Fruit fly (Drosophila melanogaster) whole organism, embryonic: ENCODE measurements around the gene Takl2.

Experiments
- Atf-2 ChIP-seq: fragments of 200-800 bp; sonication (Bioruptor generic); optimal IDR thresholded peaks from 2 replicates; lab custom pipeline; 2016; ENCODE audit warnings: missing biosample characterization, missing genetic modification characterization
- Bdp1 ChIP-seq: fragments of 200-800 bp; sonication (Bioruptor generic); optimal IDR thresholded peaks from 3 replicates; lab custom pipeline; 2016; ENCODE audit warnings: missing biosample characterization, missing genetic modification characterization
- C15 ChIP-seq: fragments of 200-800 bp; sonication (Bioruptor generic); IDR thresholded peaks from 3 replicates; pipeline ENCODE4 v1.3.6; 2022; ENCODE audit warnings: missing biosample characterization, missing genetic modification characterization
- CG10654 ChIP-seq: fragments of 200-800 bp; sonication (Bioruptor generic); optimal IDR thresholded peaks from 2 replicates; lab custom pipeline; 2016; ENCODE audit warnings: missing biosample characterization, missing genetic modification characterization
- CG11695 ChIP-seq: fragments of 200-800 bp; sonication (Bioruptor generic); IDR thresholded peaks from 3 replicates; pipeline ENCODE4 v1.3.6; 2022; ENCODE audit warnings: missing biosample characterization, missing genetic modification characterization
- CG12659 ChIP-seq: fragments of 200-800 bp; sonication (Bioruptor generic); optimal IDR thresholded peaks from 3 replicates; lab custom pipeline; 2017; ENCODE audit warnings: mild to moderate bottlenecking, missing biosample characterization, missing genetic modification reagents, missing genetic modification characterization
- CG13123 ChIP-seq: fragments of 200-800 bp; sonication (Bioruptor generic); optimal IDR thresholded peaks from 2 replicates; lab custom pipeline; 2016; ENCODE audit warnings: missing biosample characterization, missing genetic modification characterization
- CG17328 ChIP-seq: fragments of 200-800 bp; sonication (Bioruptor generic); IDR thresholded peaks from 2 replicates; pipeline ENCODE4 v1.3.6; 2022; ENCODE audit warnings: missing biosample characterization, missing genetic modification characterization
- CG17361 ChIP-seq: fragments of 200-800 bp; sonication (Bioruptor generic); IDR thresholded peaks from 3 replicates; pipeline ENCODE4 v1.3.6; 2022; ENCODE audit warnings: missing biosample characterization, missing genetic modification characterization
- CG18764 ChIP-seq: fragments of 200-800 bp; sonication (Bioruptor generic); optimal IDR thresholded peaks from 3 replicates; lab custom pipeline; 2016; ENCODE audit warnings: missing biosample characterization, missing genetic modification characterization
- CG33557 ChIP-seq: fragments of 200-800 bp; sonication (Bioruptor generic); optimal IDR thresholded peaks from 2 replicates; lab custom pipeline; 2019; ENCODE audit warnings: missing biosample characterization, mild to moderate bottlenecking, missing genetic modification characterization, moderate library complexity
- CG8290 ChIP-seq, 3 experiments: fragments of 200-800 bp; sonication (Bioruptor generic); optimal IDR thresholded peaks; 2 replicates each; lab custom pipeline; 2016 to 2019; ENCODE audit warnings: missing biosample characterization in 3 of 3, missing genetic modification characterization in 3 of 3, mild to moderate bottlenecking in 2 of 3, moderate library complexity in 1 of 3
- CG9437 ChIP-seq: fragments of 200-800 bp; sonication (Bioruptor generic); optimal IDR thresholded peaks from 2 replicates; lab custom pipeline; 2018; ENCODE audit warnings: missing biosample characterization, mild to moderate bottlenecking, missing genetic modification characterization
- CG9932 ChIP-seq: fragments of 200-800 bp; sonication (Bioruptor generic); IDR thresholded peaks from 2 replicates; pipeline ENCODE4 v1.3.6; 2022; ENCODE audit warnings: missing biosample characterization, missing genetic modification characterization
- CoRest ChIP-seq: fragments of 200-800 bp; sonication (Bioruptor generic); optimal IDR thresholded peaks from 3 replicates; lab custom pipeline; 2018; ENCODE audit warnings: missing biosample characterization, mild to moderate bottlenecking, missing genetic modification characterization, moderate library complexity
- Deaf1 ChIP-seq: fragments of 200-800 bp; optimal IDR thresholded peaks from 3 replicates; lab custom pipeline; 2019; ENCODE audit warnings: missing biosample characterization, mild to moderate bottlenecking, missing genetic modification characterization, moderate library complexity
- Doc2 ChIP-seq: fragments of 200-800 bp; sonication (Bioruptor generic); IDR thresholded peaks from 2 replicates; pipeline ENCODE4 v1.3.6; 2022; ENCODE audit warnings: missing biosample characterization, missing genetic modification characterization
- Dref ChIP-seq: fragments of 200-800 bp; sonication (Bioruptor generic); IDR thresholded peaks from 2 replicates; pipeline ENCODE4 v1.3.6; 2022; ENCODE audit warnings: missing biosample characterization, missing genetic modification characterization
- Ets65A ChIP-seq: fragments of 200-800 bp; sonication (Bioruptor generic); peaks from one replicate; lab custom pipeline; 2016; ENCODE audit warnings: missing biosample characterization, missing genetic modification characterization
- Opbp ChIP-seq: fragments of 200-800 bp; sonication (Bioruptor generic); IDR thresholded peaks from 3 replicates; pipeline ENCODE4 v1.3.6; 2022; ENCODE audit warnings: missing biosample characterization, missing genetic modification characterization; ENCODE audit not compliant: partially characterized antibody
- ap ChIP-seq: fragments of 200-800 bp; sonication (Bioruptor generic); IDR thresholded peaks from 2 replicates; pipeline ENCODE4 v1.3.6; 2022; ENCODE audit warnings: missing biosample characterization, missing genetic modification characterization
- crol ChIP-seq: fragments of 200-800 bp; sonication (Bioruptor generic); IDR thresholded peaks from 2 replicates; pipeline ENCODE4 v1.3.6; 2022; ENCODE audit warnings: missing biosample characterization, missing genetic modification characterization
- hb ChIP-seq: fragments of 200-800 bp; sonication (Bioruptor generic); IDR thresholded peaks from 3 replicates; pipeline ENCODE4 v1.3.6; 2022; ENCODE audit warnings: missing biosample characterization, missing genetic modification characterization; ENCODE audit not compliant: partially characterized antibody
- hbn ChIP-seq: fragments of 200-800 bp; sonication (Bioruptor generic); IDR thresholded peaks from 2 replicates; pipeline ENCODE4 v1.3.6; 2022; ENCODE audit warnings: missing biosample characterization, missing genetic modification characterization; ENCODE audit not compliant: partially characterized antibody
- klu ChIP-seq: fragments of 200-800 bp; sonication (Bioruptor generic); IDR thresholded peaks from 2 replicates; pipeline ENCODE4 v1.3.6; 2022; ENCODE audit warnings: missing biosample characterization, missing genetic modification characterization
- kni ChIP-seq: fragments of 200-800 bp; sonication (Bioruptor generic); optimal IDR thresholded peaks from 3 replicates; lab custom pipeline; 2017; ENCODE audit warnings: mild to moderate bottlenecking, missing biosample characterization, missing genetic modification reagents, missing genetic modification characterization
- knrl ChIP-seq: fragments of 200-800 bp; sonication (Bioruptor generic); IDR thresholded peaks from 3 replicates; pipeline ENCODE4 v1.3.6; 2022; ENCODE audit warnings: missing biosample characterization, missing genetic modification characterization; ENCODE audit not compliant: partially characterized antibody
- lilli ChIP-seq: fragments of 200-800 bp; sonication (Bioruptor generic); optimal IDR thresholded peaks from 3 replicates; lab custom pipeline; 2016; ENCODE audit warnings: missing biosample characterization, missing genetic modification characterization
- nerfin-2 ChIP-seq: fragments of 200-800 bp; sonication (Bioruptor generic); IDR thresholded peaks from 2 replicates; pipeline ENCODE4 v1.3.6; 2022; ENCODE audit warnings: missing biosample characterization, missing genetic modification characterization; ENCODE audit not compliant: partially characterized antibody
- pita ChIP-seq: fragments of 200-800 bp; sonication (Bioruptor generic); optimal IDR thresholded peaks from 2 replicates; lab custom pipeline; 2017; ENCODE audit warnings: missing biosample characterization, mild to moderate bottlenecking, missing genetic modification characterization
- prd ChIP-seq, 3 experiments: fragments of >200 bp in 2 of 3; fragments of 200-800 bp in 1 of 3; sonication (Bioruptor generic) in 1 of 3; optimal IDR thresholded peaks in 2 of 3; IDR thresholded peaks in 1 of 3; 2 replicates in 2 of 3; 3 replicates in 1 of 3; pipeline versions ENCODE4 v1.3.6 to Lab custom; 2017 to 2022; ENCODE audit warnings: missing biosample characterization in 1 of 3, missing genetic modification characterization in 1 of 3
- schlank ChIP-seq: fragments of 200-800 bp; sonication (Bioruptor generic); optimal IDR thresholded peaks from 2 replicates; lab custom pipeline; 2018; ENCODE audit warnings: missing biosample characterization, mild to moderate bottlenecking, missing genetic modification characterization
- sd ChIP-seq: fragments of 200-800 bp; sonication (Bioruptor generic); optimal IDR thresholded peaks from 3 replicates; lab custom pipeline; 2018; ENCODE audit warnings: missing biosample characterization, mild to moderate bottlenecking, missing genetic modification characterization, moderate library complexity
- sens ChIP-seq: fragments of 200-800 bp; sonication (Bioruptor generic); peaks from one replicate; lab custom pipeline; 2016; ENCODE audit warnings: missing biosample characterization, missing genetic modification characterization
- vvl ChIP-seq: fragments of 200-800 bp; sonication (Bioruptor generic); IDR thresholded peaks from 2 replicates; pipeline ENCODE4 v1.3.6; 2022; ENCODE audit warnings: missing biosample characterization, missing genetic modification characterization
- z ChIP-seq: fragments of 200-800 bp; sonication (Bioruptor generic); IDR thresholded peaks from 3 replicates; pipeline ENCODE4 v1.3.6; 2022; ENCODE audit warnings: missing biosample characterization, missing genetic modification characterization

The Takl2 gene

DNA sequence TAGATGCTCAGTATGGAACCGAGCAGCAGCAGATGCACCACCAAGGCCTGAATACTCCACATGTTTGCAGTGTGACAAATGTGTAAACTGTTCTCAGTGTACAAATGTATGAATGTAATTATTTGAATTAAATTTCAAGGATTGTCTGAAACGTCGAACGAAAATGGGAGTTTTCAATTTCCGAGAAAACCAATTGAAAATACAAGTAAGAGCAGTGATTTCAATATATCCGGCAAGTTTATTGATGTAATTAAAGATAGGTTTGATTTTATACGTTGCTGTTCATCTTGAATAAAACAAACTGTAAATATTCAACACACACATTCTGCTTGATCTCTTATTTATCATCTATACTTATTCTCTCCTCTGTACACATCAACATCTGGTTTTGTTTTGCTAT lies 23.0 kb downstream of the Takl2 start, which contains the start of gene CG4907 (continued):
- TF ChIP-seq CG9437 (GFP tag; lab: Kevin White, UChicago): no peak
- TF ChIP-seq crol (GFP tag; lab: Robert Waterston, UW): no peak
- no peak for TF ChIP-seq Bdp1
- TF ChIP-seq CG12659 (GFP tag; lab: Kevin White, UChicago): no peak
- TF ChIP-seq schlank (tag; lab: Kevin White, UChicago): no peak
- TF ChIP-seq, all 482 proteins: peak for 0

DNA sequence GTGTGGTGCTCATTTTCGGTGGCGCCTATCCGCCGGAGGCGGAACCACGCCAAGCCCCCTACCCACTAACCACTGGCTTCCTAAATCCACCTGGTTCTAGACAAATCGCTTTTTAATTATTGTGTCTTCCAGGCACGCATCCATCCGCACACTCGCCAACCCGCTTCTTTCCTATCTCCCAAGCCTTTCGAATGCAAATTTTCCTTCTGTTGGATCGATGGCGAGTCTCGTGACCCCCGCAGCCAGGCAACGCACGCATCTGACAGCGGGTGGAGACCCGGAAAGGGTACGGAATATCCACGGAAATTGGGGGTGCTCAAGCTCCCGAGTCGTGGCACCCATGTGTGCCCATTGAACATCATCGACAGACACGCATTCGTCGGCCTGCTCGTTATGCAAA lies 26.5 kb downstream of the Takl2 start, which contains the start of gene CG13842:
CG13842 (minus strand) TSS at position 101 of the 400 bp plus-strand sequence.
- TF ChIP-seq CG18764: no peak
- no peak for TF ChIP-seq CG17328 (GFP tag; lab: Robert Waterston, UW)
- no peak for TF ChIP-seq Ets65A
- 0 out of 2 replicates have a peak, but pooled peaks have one; percentile 9 for TF ChIP-seq Dref (GFP tag; lab: Robert Waterston, UW)
- no peak for TF ChIP-seq kni (GFP tag; lab: Kevin White, UChicago)
- TF ChIP-seq CoRest (tag; lab: Kevin White, UChicago): no peak
- no peak for TF ChIP-seq Opbp (GFP tag; lab: Robert Waterston, UW)
- no peak for TF ChIP-seq hb (GFP tag; lab: Robert Waterston, UW)
- TF ChIP-seq CG10654 (GFP tag; lab: Kevin White, UChicago): no peak
- 0 out of 2 replicates have a peak, but pooled peaks have one; percentile 10 for TF ChIP-seq vvl (GFP tag; lab: Robert Waterston, UW)
- TF ChIP-seq ap (GFP tag; lab: Robert Waterston, UW): no peak
- no peak for TF ChIP-seq C15 (GFP tag; lab: Robert Waterston, UW)
- no peak for TF ChIP-seq CG13123 (GFP tag; lab: Kevin White, UChicago)
- TF ChIP-seq nerfin-2 (GFP tag; lab: Robert Waterston, UW): no peak
- TF ChIP-seq lilli (GFP tag; lab: Kevin White, UChicago): no peak
- no peak for TF ChIP-seq klu
- TF ChIP-seq pita: no peak

DNA sequence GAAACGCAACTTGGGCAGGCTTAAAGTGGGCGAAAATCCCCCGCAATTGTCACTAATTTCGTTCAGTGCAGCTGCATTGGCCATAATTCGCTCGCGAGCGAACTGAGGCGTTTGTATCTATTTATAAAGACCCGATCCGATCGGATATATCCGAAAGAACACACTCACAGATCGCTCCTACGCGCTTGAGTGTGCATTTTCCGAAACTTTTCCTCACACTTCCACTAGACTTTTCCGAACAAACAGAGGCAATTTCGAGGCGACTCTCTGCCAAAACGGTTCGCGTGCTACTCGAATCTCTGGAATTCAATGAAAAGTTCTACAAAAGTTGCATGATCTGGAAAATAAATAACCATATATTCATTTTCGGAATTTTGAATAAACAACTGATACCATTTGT lies 31.9 kb downstream of the Takl2 start, which contains the start of the genes CG6972 and CCAP:
CG6972 (plus strand) TSS at position 215 of the 400 bp plus-strand sequence.
CCAP (minus strand) TSS at position 292 of the 400 bp plus-strand sequence.
- TF ChIP-seq CG33557 (GFP tag; lab: Kevin White, UChicago) (no peak), sd (tag; lab: Kevin White, UChicago) (peak; percentile 21), hb (GFP tag; lab: Robert Waterston, UW) (no peak), sens (peak; percentile 50), CG8290 (GFP tag; optimal IDR thresholded peaks at IDR 0.05; lab: Kevin White, UChicago) (no peak), CG8290 (tag; optimal IDR thresholded peaks at IDR 0.05; lab: Kevin White, UChicago) (no peak), hbn (no peak), CG17361 (GFP tag; lab: Robert Waterston, UW) (no peak), Atf-2 (GFP tag; lab: Kevin White, UChicago) (no peak), schlank (tag; lab: Kevin White, UChicago) (no peak), CG9932 (GFP tag; lab: Robert Waterston, UW) (0 out of 2 replicates have a peak, but pooled peaks have one; percentile 23), Deaf1 (tag; lab: Kevin White, UChicago) (peak; percentile 72), prd (optimal IDR thresholded peaks at IDR 0.05; lab: Kevin White, UChicago) (no peak), prd (GFP tag; IDR thresholded peaks at IDR 0.05; lab: Robert Waterston, UW) (peak; percentile 20; the same call in 1 of the 3 replicates), knrl (GFP tag; lab: Robert Waterston, UW) (no peak), CG11695 (no peak), Doc2 (GFP tag; lab: Robert Waterston, UW) (no peak), z (GFP tag; lab: Robert Waterston, UW) (peak; percentile 63; the same call in 1 of the 3 replicates)
